Fruit fly (Drosophila melanogaster): Measurements from ENCODE around the gene CG32486.

Gene CG32486

dm6 chr3L:3070274-3071204 is at the start of gene CG32486, which contains the start of gene PAN3 (continued):
- TF ChIP-seq HLHmδ (GFP tag; optimal IDR thresholded peaks at IDR 0.05) (peak; percentile 85), so (GFP tag; IDR thresholded peaks at IDR 0.05) (no peak), Neu2 (GFP tag; optimal IDR thresholded peaks at IDR 0.05; ENCODE audit: borderline replicate concordance) (peak; percentile 67), eyg (GFP tag; optimal IDR thresholded peaks at IDR 0.05) (no peak), CG17328 (GFP tag; IDR thresholded peaks at IDR 0.05) (peak; percentile 53), CG14014 (GFP tag; IDR thresholded peaks at IDR 0.05) (no peak), ind (GFP tag; optimal IDR thresholded peaks at IDR 0.05) (peak; percentile 8), CG17359 (tag; optimal IDR thresholded peaks at IDR 0.05) (peak; percentile 39), CG18764 (GFP tag; optimal IDR thresholded peaks at IDR 0.05) (peak; percentile 26), CG5953 (GFP tag; IDR thresholded peaks at IDR 0.05) (no peak), CG42726 (GFP tag; IDR thresholded peaks at IDR 0.05; ENCODE audit: partially characterized antibody) (peak; percentile 86), CG3163 (GFP tag; optimal IDR thresholded peaks at IDR 0.05) (peak; percentile 68), phol (tag; optimal IDR thresholded peaks at IDR 0.05) (peak; percentile 75), CG11247 (GFP tag; IDR thresholded peaks at IDR 0.05) (peak; percentile 41; the same call in 1 of the 2 replicates), Jarid2 (GFP tag; optimal IDR thresholded peaks at IDR 0.05) (peak; percentile 94), E2f2 (GFP tag; IDR thresholded peaks at IDR 0.05) (peak; percentile 42; the same call in 1 of the 2 replicates), Meics (GFP tag; optimal IDR thresholded peaks at IDR 0.05) (peak; percentile 33), grau (tag; optimal IDR thresholded peaks at IDR 0.05) (peak; percentile 56), Adf1 (GFP tag; IDR thresholded peaks at IDR 0.05) (peak; percentile 67), Hr3 (GFP tag; optimal IDR thresholded peaks at IDR 0.05) (peak; percentile 15), Bgb (GFP tag; IDR thresholded peaks at IDR 0.05; ENCODE audit: partially characterized antibody) (peak; percentile 90), chn (GFP tag; optimal IDR thresholded peaks at IDR 0.05) (peak; percentile 19), CG10274 (GFP tag; optimal IDR thresholded peaks at IDR 0.05) (no peak), CG13624 (GFP tag; optimal IDR thresholded peaks at IDR 0.05) (peak; percentile 61), CG2875 (GFP tag; optimal IDR thresholded peaks at IDR 0.05) (peak; percentile 40), pfk (GFP tag; optimal IDR thresholded peaks at IDR 0.05) (peak; percentile 64), Optix (GFP tag; IDR thresholded peaks at IDR 0.05) (peak; percentile 32; the same call in 1 of the 3 replicates), zfh1 (GFP tag; IDR thresholded peaks at IDR 0.05) (peak; percentile 55; the same call in 1 of the 3 replicates), Lpt (GFP tag; optimal IDR thresholded peaks at IDR 0.05) (no peak), hbn (GFP tag; IDR thresholded peaks at IDR 0.05; ENCODE audit: partially characterized antibody) (peak; percentile 69), zfh2 (GFP tag; optimal IDR thresholded peaks at IDR 0.05) (no peak), ab (GFP tag; optimal IDR thresholded peaks at IDR 0.05) (peak; percentile 81), CG11695 (GFP tag; IDR thresholded peaks at IDR 0.05) (no peak; the same call in 2 of the 3 replicates), Hr51 (GFP tag; optimal IDR thresholded peaks at IDR 0.05) (peak in 1 of 2 experiments; percentile 3), knrl (GFP tag; IDR thresholded peaks at IDR 0.05; ENCODE audit: partially characterized antibody) (peak; percentile 86), rib (GFP tag; IDR thresholded peaks at IDR 0.05) (peak; percentile 73), NFAT (GFP tag; IDR thresholded peaks at IDR 0.05) (peak; percentile 76), CG3847 (GFP tag; IDR thresholded peaks at IDR 0.05) (peak; percentile 72), Hand (GFP tag; optimal IDR thresholded peaks at IDR 0.05) (peak; percentile 49), Sry-δ (GFP tag; optimal IDR thresholded peaks at IDR 0.05) (peak; percentile 63), CG31224 (GFP tag; IDR thresholded peaks at IDR 0.05) (no peak), CG17829 (tag; optimal IDR thresholded peaks at IDR 0.05) (peak; percentile 71), sr (GFP tag; IDR thresholded peaks at IDR 0.05) (peak; percentile 85), Eip74EF (GFP tag; optimal IDR thresholded peaks at IDR 0.05) (peak in 1 of 2 experiments; percentile 50), dysf (GFP tag; IDR thresholded peaks at IDR 0.05) (peak; percentile 5; the same call in 1 of the 3 replicates), CG11560 (tag; IDR thresholded peaks at IDR 0.05) (peak; percentile 22; the same call in 1 of the 3 replicates), tna (GFP tag; IDR thresholded peaks at IDR 0.05; ENCODE audit: partially characterized antibody) (peak; percentile 56), Poxn (GFP tag; IDR thresholded peaks at IDR 0.05) (no peak)

All from whole organism, embryonic.